Fruit fly (Drosophila melanogaster) whole organism, embryonic: ENCODE data around the gene CG43163.

Experiments used
- Ada2b ChIP-seq: fragments of 200-800 bp; sonication (Bioruptor generic); IDR thresholded peaks from 2 replicates; pipeline ENCODE4 v1.3.6; 2022; ENCODE audit warnings: missing biosample characterization, missing genetic modification characterization
- BEAF-32 ChIP-seq: fragments of 200-800 bp; sonication (Bioruptor generic); optimal IDR thresholded peaks from 3 replicates; lab custom pipeline; 2017; ENCODE audit warnings: missing biosample characterization, missing genetic modification characterization, mild to moderate bottlenecking, moderate library complexity, missing genetic modification reagents
- CG10209 ChIP-seq: fragments of 200-800 bp; sonication (Bioruptor generic); optimal IDR thresholded peaks from 3 replicates; lab custom pipeline; 2017; ENCODE audit warnings: missing biosample characterization, mild to moderate bottlenecking, missing genetic modification characterization, missing genetic modification reagents
- CG10366 ChIP-seq: fragments of 200-800 bp; sonication (Bioruptor generic); IDR thresholded peaks from 2 replicates; pipeline ENCODE4 v1.3.6; 2022; ENCODE audit warnings: missing biosample characterization, missing genetic modification characterization
- CG10431 ChIP-seq: fragments of 200-800 bp; sonication (Bioruptor generic); optimal IDR thresholded peaks from 3 replicates; lab custom pipeline; 2018; ENCODE audit warnings: missing biosample characterization, mild to moderate bottlenecking, missing genetic modification characterization
- CG10543 ChIP-seq: fragments of 200-800 bp; sonication (Bioruptor generic); optimal IDR thresholded peaks from 3 replicates; lab custom pipeline; 2017; ENCODE audit warnings: missing biosample characterization, mild to moderate bottlenecking, missing genetic modification characterization, moderate library complexity
- CG11696 ChIP-seq: fragments of 200-800 bp; sonication (Bioruptor generic); IDR thresholded peaks from 2 replicates; pipeline ENCODE4 v1.3.6; 2022; ENCODE audit warnings: missing biosample characterization, missing genetic modification characterization
- CG12071 ChIP-seq: fragments of 200-800 bp; sonication (Bioruptor generic); optimal IDR thresholded peaks from 3 replicates; lab custom pipeline; 2018; ENCODE audit warnings: missing biosample characterization, mild to moderate bottlenecking, missing genetic modification characterization
- CG13123 ChIP-seq: fragments of 200-800 bp; sonication (Bioruptor generic); optimal IDR thresholded peaks from 2 replicates; lab custom pipeline; 2016; ENCODE audit warnings: missing biosample characterization, missing genetic modification characterization
- CG14014 ChIP-seq: fragments of 200-800 bp; sonication (Bioruptor generic); IDR thresholded peaks from 2 replicates; pipeline ENCODE4 v1.3.6; 2022; ENCODE audit warnings: missing biosample characterization, missing genetic modification characterization
- CG14441 ChIP-seq: fragments of 200-800 bp; sonication (Bioruptor generic); IDR thresholded peaks from 2 replicates; pipeline ENCODE4 v1.3.6; 2022; ENCODE audit warnings: missing biosample characterization, missing genetic modification characterization
- CG15011 ChIP-seq: fragments of 200-800 bp; sonication (Bioruptor generic); optimal IDR thresholded peaks from 3 replicates; lab custom pipeline; 2018; ENCODE audit warnings: missing biosample characterization, mild to moderate bottlenecking, missing genetic modification characterization
- CG15479 ChIP-seq: fragments of 200-800 bp; sonication (Bioruptor generic); optimal IDR thresholded peaks from 3 replicates; lab custom pipeline; 2019; ENCODE audit warnings: missing biosample characterization, mild to moderate bottlenecking, missing genetic modification characterization, moderate library complexity
- CG17359 ChIP-seq: fragments of 200-800 bp; sonication (Bioruptor generic); optimal IDR thresholded peaks from 3 replicates; lab custom pipeline; 2018; ENCODE audit warnings: missing biosample characterization, mild to moderate bottlenecking, missing genetic modification characterization, moderate library complexity
- CG2120 ChIP-seq: fragments of 200-800 bp; sonication (Bioruptor generic); optimal IDR thresholded peaks from 3 replicates; lab custom pipeline; 2016; ENCODE audit warnings: missing biosample characterization, missing genetic modification characterization
- CG2129 ChIP-seq: fragments of 200-800 bp; sonication (Bioruptor generic); IDR thresholded peaks from 2 replicates; pipeline ENCODE4 v1.3.6; 2022; ENCODE audit warnings: missing biosample characterization, missing genetic modification characterization; ENCODE audit not compliant: partially characterized antibody
- CG31224 ChIP-seq: fragments of 200-800 bp; sonication (Bioruptor generic); IDR thresholded peaks from 2 replicates; pipeline ENCODE4 v1.3.6; 2022; ENCODE audit warnings: missing biosample characterization, missing genetic modification characterization
- CG31365 ChIP-seq: fragments of 200-800 bp; sonication (Bioruptor generic); optimal IDR thresholded peaks from 2 replicates; lab custom pipeline; 2018; ENCODE audit warnings: missing biosample characterization, mild to moderate bottlenecking, missing genetic modification characterization
- CG34376 ChIP-seq: fragments of 200-800 bp; sonication (Bioruptor generic); optimal IDR thresholded peaks from 2 replicates; lab custom pipeline; 2018; ENCODE audit warnings: missing biosample characterization, mild to moderate bottlenecking, missing genetic modification characterization
- CG3847 ChIP-seq: fragments of 200-800 bp; sonication (Bioruptor generic); IDR thresholded peaks from 2 replicates; pipeline ENCODE4 v1.3.6; 2022; ENCODE audit warnings: missing biosample characterization, missing genetic modification characterization
- CG4328 ChIP-seq: fragments of 200-800 bp; sonication (Bioruptor generic); optimal IDR thresholded peaks from 3 replicates; lab custom pipeline; 2017; ENCODE audit warnings: missing biosample characterization, missing genetic modification reagents, missing genetic modification characterization
- CG43689 ChIP-seq: fragments of 200-800 bp; sonication (Bioruptor generic); IDR thresholded peaks from 2 replicates; pipeline ENCODE4 v1.3.6; 2022; ENCODE audit warnings: missing biosample characterization, missing genetic modification characterization
- CG4617 ChIP-seq: fragments of 200-800 bp; sonication (Bioruptor generic); optimal IDR thresholded peaks from 3 replicates; lab custom pipeline; 2016; ENCODE audit warnings: missing biosample characterization, missing genetic modification characterization, borderline replicate concordance
- CG7839 ChIP-seq: fragments of 200-800 bp; sonication (Bioruptor generic); optimal IDR thresholded peaks from 3 replicates; lab custom pipeline; 2018; ENCODE audit warnings: missing biosample characterization, mild to moderate bottlenecking, missing genetic modification characterization, moderate library complexity
- CG8924 ChIP-seq: fragments of 200-800 bp; optimal IDR thresholded peaks from 3 replicates; lab custom pipeline; 2019; ENCODE audit warnings: missing biosample characterization, mild to moderate bottlenecking, missing genetic modification characterization, moderate library complexity
- CoRest ChIP-seq: fragments of 200-800 bp; sonication (Bioruptor generic); optimal IDR thresholded peaks from 3 replicates; lab custom pipeline; 2018; ENCODE audit warnings: missing biosample characterization, mild to moderate bottlenecking, missing genetic modification characterization, moderate library complexity
- E2f2 ChIP-seq: fragments of 200-800 bp; sonication (Bioruptor generic); IDR thresholded peaks from 2 replicates; pipeline ENCODE4 v1.3.6; 2022; ENCODE audit warnings: missing biosample characterization, missing genetic modification characterization
- Gug ChIP-seq: fragments of 200-800 bp; sonication (Bioruptor generic); IDR thresholded peaks from 4 replicates; pipeline ENCODE4 v1.3.6; 2022; ENCODE audit warnings: missing biosample characterization, missing genetic modification characterization
- Hsf ChIP-seq: fragments of 200-800 bp; sonication (Bioruptor generic); optimal IDR thresholded peaks from 3 replicates; lab custom pipeline; 2016; ENCODE audit warnings: missing biosample characterization, missing genetic modification characterization
- MBD-R2 ChIP-seq: fragments of 200-800 bp; sonication (Bioruptor generic); IDR thresholded peaks from 2 replicates; pipeline ENCODE4 v1.3.6; 2022; ENCODE audit warnings: missing biosample characterization, missing genetic modification characterization
- Med ChIP-seq: fragments of 200-800 bp; sonication (Bioruptor generic); peaks from one replicate; lab custom pipeline; 2016; ENCODE audit warnings: missing biosample characterization, missing genetic modification characterization, mild to moderate bottlenecking, inconsistent platforms, moderate library complexity
- NC2α ChIP-seq: fragments of 200-800 bp; sonication (Bioruptor generic); optimal IDR thresholded peaks from 2 replicates; lab custom pipeline; 2016; ENCODE audit warnings: missing biosample characterization, missing genetic modification characterization
- Side ChIP-seq: fragments of 200-800 bp; sonication (Bioruptor generic); optimal IDR thresholded peaks from 2 replicates; lab custom pipeline; 2016; ENCODE audit warnings: missing biosample characterization, missing genetic modification characterization
- Sox102F ChIP-seq: fragments of 200-800 bp; sonication (Bioruptor generic); optimal IDR thresholded peaks from 2 replicates; lab custom pipeline; 2018; ENCODE audit warnings: missing biosample characterization, mild to moderate bottlenecking, missing genetic modification characterization, moderate library complexity
- Spps ChIP-seq: fragments of 200-800 bp; sonication (Bioruptor generic); optimal IDR thresholded peaks from 2 replicates; lab custom pipeline; 2018; ENCODE audit warnings: missing biosample characterization, mild to moderate bottlenecking, missing genetic modification characterization
- Sry-δ ChIP-seq: fragments of 200-800 bp; sonication (Bioruptor generic); optimal IDR thresholded peaks from 2 replicates; lab custom pipeline; 2016; ENCODE audit warnings: missing biosample characterization, missing genetic modification characterization
- br ChIP-seq: fragments of >200 bp; optimal IDR thresholded peaks from 2 replicates; lab custom pipeline; 2017
- corto ChIP-seq: fragments of 200-800 bp; sonication (Bioruptor generic); optimal IDR thresholded peaks from 2 replicates; lab custom pipeline; 2016; ENCODE audit warnings: missing biosample characterization, mild to moderate bottlenecking, missing genetic modification characterization, moderate library complexity
- cwo ChIP-seq: fragments of 200-800 bp; sonication (Bioruptor generic); optimal IDR thresholded peaks from 3 replicates; lab custom pipeline; 2017; ENCODE audit warnings: missing biosample characterization, missing genetic modification characterization, mild to moderate bottlenecking, moderate library complexity, missing genetic modification reagents
- dmrt11E ChIP-seq: fragments of 200-800 bp; sonication (Bioruptor generic); optimal IDR thresholded peaks from 3 replicates; lab custom pipeline; 2018; ENCODE audit warnings: missing biosample characterization, mild to moderate bottlenecking, missing genetic modification characterization, moderate library complexity
- eve ChIP-seq, 2 experiments: fragments of >200 bp; optimal IDR thresholded peaks; 2 replicates each; lab custom pipeline; 2017; ENCODE audit warnings: missing biosample characterization in 2 of 2, missing genetic modification characterization in 2 of 2
- exex ChIP-seq: fragments of 200-800 bp; sonication (Bioruptor generic); optimal IDR thresholded peaks from 4 replicates; lab custom pipeline; 2018; ENCODE audit warnings: missing biosample characterization, mild to moderate bottlenecking, missing genetic modification characterization, moderate library complexity
- lab ChIP-seq: fragments of 200-800 bp; sonication (Bioruptor generic); optimal IDR thresholded peaks from 3 replicates; lab custom pipeline; 2017; ENCODE audit warnings: missing biosample characterization, missing genetic modification characterization, mild to moderate bottlenecking, moderate library complexity, missing genetic modification reagents
- nmo ChIP-seq: fragments of 200-800 bp; sonication (Bioruptor generic); optimal IDR thresholded peaks from 2 replicates; lab custom pipeline; 2018; ENCODE audit warnings: missing biosample characterization, mild to moderate bottlenecking, missing genetic modification characterization, moderate library complexity
- otp ChIP-seq: fragments of 200-800 bp; sonication (Bioruptor generic); IDR thresholded peaks from 3 replicates; pipeline ENCODE4, ENCODE4 v1.3.6; 2022; ENCODE audit warnings: missing biosample characterization, missing genetic modification characterization
- unpg ChIP-seq: fragments of 200-800 bp; sonication (Bioruptor generic); optimal IDR thresholded peaks from 3 replicates; lab custom pipeline; 2018; ENCODE audit warnings: missing biosample characterization, mild to moderate bottlenecking, missing genetic modification characterization, moderate library complexity
- zfh1 ChIP-seq: fragments of 200-800 bp; sonication (Bioruptor generic); IDR thresholded peaks from 3 replicates; pipeline ENCODE4 v1.3.6; 2022; ENCODE audit warnings: missing biosample characterization, missing genetic modification characterization

Gene CG43163

dm6 chr3L:8447795-8448516 lies 59.0 kb downstream of the CG43163 start:
- TF ChIP-seq Spps (no peak), nmo (GFP tag; lab: Kevin White, UChicago) (no peak), CG34376 (GFP tag; lab: Kevin White, UChicago) (peak; percentile 24), zfh1 (GFP tag; lab: Robert Waterston, UW) (no peak), cwo (GFP tag; lab: Kevin White, UChicago) (peak; percentile 49), lab (peak; percentile 41), Med (GFP tag; lab: Kevin White, UChicago) (peak; percentile 23), CG15479 (GFP tag; lab: Kevin White, UChicago) (peak; percentile 58), CG43689 (no peak), corto (GFP tag; lab: Kevin White, UChicago) (peak; percentile 17), exex (tag; lab: Kevin White, UChicago) (peak; percentile 83), CG4328 (peak; percentile 8)

dm6 chr3L:8446050-8446781 lies 60.7 kb downstream of the CG43163 start:
- TF ChIP-seq dmrt11E (tag; lab: Kevin White, UChicago) (no peak), CG4617 (GFP tag; lab: Kevin White, UChicago) (peak; percentile 10), CG3847 (GFP tag; lab: Robert Waterston, UW) (peak; percentile 49; the same call in 1 of the 2 replicates), CG31365 (tag; lab: Kevin White, UChicago) (peak; percentile 30), Sox102F (GFP tag; lab: Kevin White, UChicago) (peak; percentile 65), otp (GFP tag; lab: Robert Waterston, UW) (no peak), eve (GFP tag; optimal IDR thresholded peaks at IDR 0.05; lab: Kevin White, UChicago) (no peak), CG11696 (GFP tag; lab: Robert Waterston, UW) (no peak), BEAF-32 (GFP tag; lab: Kevin White, UChicago) (no peak), CoRest (tag; lab: Kevin White, UChicago) (peak; percentile 57), NC2α (GFP tag; lab: Kevin White, UChicago) (no peak), MBD-R2 (no peak; the same call in 1 of the 2 replicates), Ada2b (GFP tag; lab: Robert Waterston, UW) (peak; percentile 59), CG12071 (peak; percentile 68), Side (GFP tag; lab: Kevin White, UChicago) (peak; percentile 26), CG14014 (GFP tag; lab: Robert Waterston, UW) (peak; percentile 72), CG14441 (GFP tag; lab: Robert Waterston, UW) (0 out of 2 replicates have a peak, but pooled peaks have one; percentile 25), CG10366 (GFP tag; lab: Robert Waterston, UW) (peak; percentile 50; the same call in 1 of the 2 replicates), CG10209 (peak; percentile 19), Sry-δ (GFP tag; lab: Kevin White, UChicago) (peak; percentile 16), CG10543 (peak; percentile 65), unpg (GFP tag; lab: Kevin White, UChicago) (peak; percentile 72), br (lab: Kevin White, UChicago) (no peak), Gug (GFP tag; lab: Robert Waterston, UW) (peak; percentile 15; the same call in 1 of the 4 replicates), E2f2 (GFP tag; lab: Robert Waterston, UW) (peak; percentile 22; the same call in 1 of the 2 replicates), CG31224 (GFP tag; lab: Robert Waterston, UW) (peak; percentile 32; the same call in 1 of the 2 replicates), CG2120 (peak; percentile 80), CG7839 (tag; lab: Kevin White, UChicago) (peak; percentile 71), CG13123 (GFP tag; lab: Kevin White, UChicago) (no peak), Hsf (GFP tag; lab: Kevin White, UChicago) (peak; percentile 54), CG8924 (peak; percentile 52), CG2129 (no peak), CG10431 (no peak), CG15011 (GFP tag; lab: Kevin White, UChicago) (no peak), CG17359 (tag; lab: Kevin White, UChicago) (peak; percentile 64)
